Fruit fly (Drosophila melanogaster) whole organism, embryonic: ENCODE data around the gene Tsp33B.

ENCODE experiments used
- Bdp1 ChIP-seq: fragments of 200-800 bp; sonication (Bioruptor generic); optimal IDR thresholded peaks from 3 replicates; lab custom pipeline; 2016; ENCODE audit warnings: missing biosample characterization, missing genetic modification characterization
- Bgb ChIP-seq: fragments of 200-800 bp; sonication (Bioruptor generic); IDR thresholded peaks from 2 replicates; pipeline ENCODE4 v1.3.6; 2022; ENCODE audit warnings: missing biosample characterization, missing genetic modification characterization; ENCODE audit not compliant: partially characterized antibody
- CG10147 ChIP-seq: fragments of 200-800 bp; sonication (Bioruptor generic); optimal IDR thresholded peaks from 2 replicates; lab custom pipeline; 2019; ENCODE audit warnings: missing biosample characterization, mild to moderate bottlenecking, missing genetic modification characterization, moderate library complexity
- CG10267 ChIP-seq: fragments of 200-800 bp; sonication (Bioruptor generic); optimal IDR thresholded peaks from 2 replicates; lab custom pipeline; 2018; ENCODE audit warnings: missing biosample characterization, mild to moderate bottlenecking, missing genetic modification characterization, moderate library complexity
- CG10565 ChIP-seq: fragments of 200-800 bp; sonication (Bioruptor generic); optimal IDR thresholded peaks from 3 replicates; lab custom pipeline; 2016; ENCODE audit warnings: missing biosample characterization, mild to moderate bottlenecking, missing genetic modification characterization
- CG11456 ChIP-seq: fragments of 200-800 bp; sonication (Bioruptor generic); IDR thresholded peaks from 3 replicates; pipeline ENCODE4 v1.3.6; 2022; ENCODE audit warnings: missing biosample characterization, missing genetic modification characterization
- CG12155 ChIP-seq: fragments of 200-800 bp; sonication (Bioruptor generic); optimal IDR thresholded peaks from 3 replicates; lab custom pipeline; 2016; ENCODE audit warnings: missing biosample characterization, missing genetic modification characterization
- CG12659 ChIP-seq: fragments of 200-800 bp; sonication (Bioruptor generic); optimal IDR thresholded peaks from 3 replicates; lab custom pipeline; 2017; ENCODE audit warnings: mild to moderate bottlenecking, missing biosample characterization, missing genetic modification reagents, missing genetic modification characterization
- CG14050 ChIP-seq: fragments of 200-800 bp; sonication (Bioruptor generic); IDR thresholded peaks from 3 replicates; pipeline ENCODE4 v1.3.6; 2022; ENCODE audit warnings: missing biosample characterization, missing genetic modification characterization
- CG16813 ChIP-seq: fragments of 200-800 bp; sonication (Bioruptor generic); IDR thresholded peaks from 3 replicates; pipeline ENCODE4 v1.3.6; 2022; ENCODE audit warnings: missing biosample characterization, missing genetic modification characterization; ENCODE audit not compliant: partially characterized antibody
- CG17361 ChIP-seq: fragments of 200-800 bp; sonication (Bioruptor generic); IDR thresholded peaks from 3 replicates; pipeline ENCODE4 v1.3.6; 2022; ENCODE audit warnings: missing biosample characterization, missing genetic modification characterization
- CG2120 ChIP-seq: fragments of 200-800 bp; sonication (Bioruptor generic); optimal IDR thresholded peaks from 3 replicates; lab custom pipeline; 2016; ENCODE audit warnings: missing biosample characterization, missing genetic modification characterization
- CG2129 ChIP-seq: fragments of 200-800 bp; sonication (Bioruptor generic); IDR thresholded peaks from 2 replicates; pipeline ENCODE4 v1.3.6; 2022; ENCODE audit warnings: missing biosample characterization, missing genetic modification characterization; ENCODE audit not compliant: partially characterized antibody
- CG2202 ChIP-seq: fragments of 200-800 bp; sonication (Bioruptor generic); optimal IDR thresholded peaks from 2 replicates; lab custom pipeline; 2018; ENCODE audit warnings: missing biosample characterization, mild to moderate bottlenecking, missing genetic modification characterization
- CG34422 ChIP-seq: fragments of 200-800 bp; sonication (Bioruptor generic); IDR thresholded peaks from 3 replicates; pipeline ENCODE4 v1.3.6; 2022; ENCODE audit warnings: missing biosample characterization, missing genetic modification characterization
- CG4730 ChIP-seq: fragments of 200-800 bp; sonication (Bioruptor generic); IDR thresholded peaks from 2 replicates; pipeline ENCODE4 v1.3.6; 2022; ENCODE audit warnings: missing biosample characterization, missing genetic modification characterization
- CG6683 ChIP-seq: fragments of 200-800 bp; sonication (Bioruptor generic); optimal IDR thresholded peaks from 2 replicates; lab custom pipeline; 2017; ENCODE audit warnings: missing biosample characterization, mild to moderate bottlenecking, missing genetic modification characterization, missing genetic modification reagents
- CG6854 ChIP-seq: fragments of 200-800 bp; sonication (Bioruptor generic); optimal IDR thresholded peaks from 3 replicates; lab custom pipeline; 2017; ENCODE audit warnings: missing biosample characterization, mild to moderate bottlenecking, missing genetic modification characterization
- CG7839 ChIP-seq: fragments of 200-800 bp; sonication (Bioruptor generic); optimal IDR thresholded peaks from 3 replicates; lab custom pipeline; 2018; ENCODE audit warnings: missing biosample characterization, mild to moderate bottlenecking, missing genetic modification characterization, moderate library complexity
- CG9727 ChIP-seq: fragments of 200-800 bp; sonication (Bioruptor generic); optimal IDR thresholded peaks from 3 replicates; lab custom pipeline; 2017; ENCODE audit warnings: missing biosample characterization, mild to moderate bottlenecking, missing genetic modification characterization
- CoRest ChIP-seq: fragments of 200-800 bp; sonication (Bioruptor generic); optimal IDR thresholded peaks from 3 replicates; lab custom pipeline; 2018; ENCODE audit warnings: missing biosample characterization, mild to moderate bottlenecking, missing genetic modification characterization, moderate library complexity
- Dll ChIP-seq: fragments of 200-800 bp; sonication (Bioruptor generic); IDR thresholded peaks from 4 replicates; pipeline ENCODE4 v1.3.6; 2022; ENCODE audit warnings: missing biosample characterization, missing genetic modification characterization; ENCODE audit not compliant: partially characterized antibody
- Doc3 ChIP-seq: fragments of 200-800 bp; sonication (Bioruptor generic); IDR thresholded peaks from 3 replicates; pipeline ENCODE4 v1.3.6; 2022; ENCODE audit warnings: missing biosample characterization, missing genetic modification characterization; ENCODE audit not compliant: partially characterized antibody
- Drgx ChIP-seq: fragments of 200-800 bp; sonication (Bioruptor generic); IDR thresholded peaks from 2 replicates; pipeline ENCODE4 v1.3.6; 2022; ENCODE audit warnings: missing biosample characterization, missing genetic modification characterization
- Gug ChIP-seq: fragments of 200-800 bp; sonication (Bioruptor generic); IDR thresholded peaks from 4 replicates; pipeline ENCODE4 v1.3.6; 2022; ENCODE audit warnings: missing biosample characterization, missing genetic modification characterization
- HLH4C ChIP-seq: fragments of 200-800 bp; sonication (Bioruptor generic); IDR thresholded peaks from 3 replicates; pipeline ENCODE4 v1.3.6; 2022; ENCODE audit warnings: missing biosample characterization, missing genetic modification characterization; ENCODE audit not compliant: partially characterized antibody
- HLHmδ ChIP-seq: fragments of 200-800 bp; sonication (Bioruptor generic); optimal IDR thresholded peaks from 2 replicates; lab custom pipeline; 2018; ENCODE audit warnings: missing biosample characterization, mild to moderate bottlenecking, missing genetic modification characterization, moderate library complexity
- Lhr ChIP-seq: fragments of 200-800 bp; sonication (Bioruptor generic); optimal IDR thresholded peaks from 3 replicates; lab custom pipeline; 2017; ENCODE audit warnings: mild to moderate bottlenecking, missing biosample characterization, missing genetic modification reagents, missing genetic modification characterization
- MESR4 ChIP-seq: fragments of 200-800 bp; sonication (Bioruptor generic); optimal IDR thresholded peaks from 2 replicates; lab custom pipeline; 2018; ENCODE audit warnings: missing biosample characterization, mild to moderate bottlenecking, missing genetic modification characterization, moderate library complexity
- Max ChIP-seq: fragments of 200-800 bp; sonication (Bioruptor generic); optimal IDR thresholded peaks from 2 replicates; lab custom pipeline; 2016; ENCODE audit warnings: missing biosample characterization, mild to moderate bottlenecking, missing genetic modification characterization
- NC2α ChIP-seq: fragments of 200-800 bp; sonication (Bioruptor generic); optimal IDR thresholded peaks from 2 replicates; lab custom pipeline; 2016; ENCODE audit warnings: missing biosample characterization, missing genetic modification characterization
- Opbp ChIP-seq: fragments of 200-800 bp; sonication (Bioruptor generic); IDR thresholded peaks from 3 replicates; pipeline ENCODE4 v1.3.6; 2022; ENCODE audit warnings: missing biosample characterization, missing genetic modification characterization; ENCODE audit not compliant: partially characterized antibody
- Rx ChIP-seq: fragments of 200-800 bp; sonication (Bioruptor generic); IDR thresholded peaks from 2 replicates; pipeline ENCODE4 v1.3.6; 2022; ENCODE audit warnings: missing biosample characterization, missing genetic modification characterization
- Sry-β ChIP-seq: fragments of 200-800 bp; sonication (Bioruptor generic); optimal IDR thresholded peaks from 2 replicates; lab custom pipeline; 2018; ENCODE audit warnings: missing biosample characterization, mild to moderate bottlenecking, missing genetic modification characterization, moderate library complexity
- Ssrp ChIP-seq: fragments of 200-800 bp; sonication (Bioruptor generic); optimal IDR thresholded peaks from 2 replicates; lab custom pipeline; 2018; ENCODE audit warnings: missing biosample characterization, mild to moderate bottlenecking, missing genetic modification characterization, moderate library complexity
- Stat92E ChIP-seq, 3 experiments: fragments of >200 bp in 2 of 3; fragments of 200-800 bp in 1 of 3; sonication (Bioruptor generic) in 1 of 3; optimal IDR thresholded peaks; 2 replicates each; lab custom pipeline; 2017 to 2019; ENCODE audit warnings: missing biosample characterization in 3 of 3, missing genetic modification characterization in 3 of 3, mild to moderate bottlenecking in 1 of 3, moderate library complexity in 1 of 3
- Vsx1 ChIP-seq: fragments of 200-800 bp; sonication (Bioruptor generic); optimal IDR thresholded peaks from 2 replicates; lab custom pipeline; 2017; ENCODE audit warnings: missing biosample characterization, mild to moderate bottlenecking, missing genetic modification characterization, missing genetic modification reagents
- ato ChIP-seq: fragments of 200-800 bp; sonication (Bioruptor generic); IDR thresholded peaks from 2 replicates; pipeline ENCODE4 v1.3.6; 2022; ENCODE audit warnings: missing biosample characterization, missing genetic modification characterization; ENCODE audit not compliant: partially characterized antibody
- br ChIP-seq: fragments of >200 bp; optimal IDR thresholded peaks from 2 replicates; lab custom pipeline; 2017
- bsh ChIP-seq, 2 experiments: fragments of 200-800 bp; sonication (Bioruptor generic); optimal IDR thresholded peaks; 2 replicates each; lab custom pipeline; 2017 to 2018; ENCODE audit warnings: mild to moderate bottlenecking in 2 of 2, missing biosample characterization in 2 of 2, missing genetic modification characterization in 2 of 2, moderate library complexity in 1 of 2
- dati ChIP-seq: fragments of 200-800 bp; sonication (Bioruptor generic); IDR thresholded peaks from 2 replicates; pipeline ENCODE4 v1.3.6; 2022; ENCODE audit warnings: missing biosample characterization, missing genetic modification characterization
- dpn ChIP-seq, 2 experiments: fragments of 200-800 bp; sonication (Bioruptor generic); optimal IDR thresholded peaks; 3 replicates each; lab custom pipeline; 2016; ENCODE audit warnings: missing biosample characterization in 2 of 2, missing genetic modification characterization in 2 of 2
- knrl ChIP-seq: fragments of 200-800 bp; sonication (Bioruptor generic); IDR thresholded peaks from 3 replicates; pipeline ENCODE4 v1.3.6; 2022; ENCODE audit warnings: missing biosample characterization, missing genetic modification characterization; ENCODE audit not compliant: partially characterized antibody
- lab ChIP-seq: fragments of 200-800 bp; sonication (Bioruptor generic); optimal IDR thresholded peaks from 3 replicates; lab custom pipeline; 2017; ENCODE audit warnings: missing biosample characterization, missing genetic modification characterization, mild to moderate bottlenecking, moderate library complexity, missing genetic modification reagents
- p53 ChIP-seq: fragments of 200-800 bp; sonication (Bioruptor generic); optimal IDR thresholded peaks from 2 replicates; lab custom pipeline; 2016; ENCODE audit warnings: missing biosample characterization, missing genetic modification characterization
- sens ChIP-seq: fragments of 200-800 bp; sonication (Bioruptor generic); peaks from one replicate; lab custom pipeline; 2016; ENCODE audit warnings: missing biosample characterization, missing genetic modification characterization
- tap ChIP-seq: fragments of 200-800 bp; optimal IDR thresholded peaks from 3 replicates; lab custom pipeline; 2019; ENCODE audit warnings: missing biosample characterization, mild to moderate bottlenecking, missing genetic modification characterization, moderate library complexity
- trem ChIP-seq: fragments of 200-800 bp; optimal IDR thresholded peaks from 3 replicates; lab custom pipeline; 2019; ENCODE audit warnings: missing biosample characterization, mild to moderate bottlenecking, missing genetic modification characterization, moderate library complexity
- zen ChIP-seq: fragments of 200-800 bp; sonication (Bioruptor generic); optimal IDR thresholded peaks from 3 replicates; lab custom pipeline; 2018; ENCODE audit warnings: missing biosample characterization, mild to moderate bottlenecking, missing genetic modification characterization, moderate library complexity

Tsp33B gene

DNA sequence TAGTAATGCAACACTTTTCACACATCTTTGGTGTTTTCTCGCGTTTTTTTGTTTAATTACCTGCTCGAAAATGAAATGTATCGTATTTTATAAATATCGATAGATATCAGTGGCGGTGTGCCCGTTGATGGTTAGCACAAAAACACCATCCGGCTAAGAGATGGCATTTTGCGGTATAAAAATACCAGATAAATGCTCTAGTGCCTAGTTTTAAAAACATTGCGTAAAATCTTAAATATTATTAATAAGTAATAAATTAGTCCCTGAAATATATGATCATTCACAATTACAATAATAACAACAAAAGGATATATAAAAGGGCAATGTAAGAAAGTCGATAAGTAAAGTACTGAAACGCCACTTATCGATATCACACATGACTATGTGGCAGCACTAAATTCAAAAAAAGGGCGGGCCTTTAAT, 21.5 kb upstream of the Tsp33B start, which contains the start of gene CycY (continued):
- TF ChIP-seq Drgx (GFP tag; lab: Robert Waterston, UW) (no peak), Bdp1 (GFP tag; lab: Kevin White, UChicago) (no peak), CG6854 (GFP tag; lab: Kevin White, UChicago) (no peak), ato (GFP tag; lab: Robert Waterston, UW) (0 out of 2 replicates have a peak, but pooled peaks have one; percentile 35), HLHmδ (GFP tag; lab: Kevin White, UChicago) (no peak), lab (GFP tag; lab: Kevin White, UChicago) (no peak), Ssrp (tag; lab: Kevin White, UChicago) (peak; percentile 7), dpn (GFP tag; optimal IDR thresholded peaks at IDR 0.05; lab: Kevin White, UChicago) (peak in 1 of 2 experiments; percentile 10), CG17361 (GFP tag; lab: Robert Waterston, UW) (peak; percentile 55; the same call in 2 of the 3 replicates), Lhr (GFP tag; lab: Kevin White, UChicago) (peak; percentile 78), Opbp (GFP tag; lab: Robert Waterston, UW) (peak; percentile 65; the same call in 2 of the 3 replicates), Rx (no peak), Max (GFP tag; lab: Kevin White, UChicago) (peak; percentile 36), HLH4C (GFP tag; lab: Robert Waterston, UW) (0 out of 3 replicates have a peak, but pooled peaks have one; percentile 47), Bgb (peak; percentile 68), Sry-β (no peak), CG2129 (GFP tag; lab: Robert Waterston, UW) (peak; percentile 67), CG12659 (GFP tag; lab: Kevin White, UChicago) (peak; percentile 50), CG9727 (GFP tag; lab: Kevin White, UChicago) (peak; percentile 27), knrl (GFP tag; lab: Robert Waterston, UW) (peak; percentile 65), trem (tag; lab: Kevin White, UChicago) (peak; percentile 69), CG10147 (GFP tag; lab: Kevin White, UChicago) (peak; percentile 2), CG11456 (GFP tag; lab: Robert Waterston, UW) (no peak), CG34422 (no peak), CG12155 (GFP tag; lab: Kevin White, UChicago) (peak; percentile 17), CG2202 (tag; lab: Kevin White, UChicago) (no peak), CG14050 (no peak), Vsx1 (GFP tag; lab: Kevin White, UChicago) (peak; percentile 5), bsh (GFP tag; optimal IDR thresholded peaks at IDR 0.05; lab: Kevin White, UChicago) (peak in 1 of 2 experiments; percentile 14), dati (GFP tag; lab: Robert Waterston, UW) (no peak), Dll (GFP tag; lab: Robert Waterston, UW) (peak; percentile 84), CG2120 (GFP tag; lab: Kevin White, UChicago) (peak; percentile 17), CoRest (peak; percentile 30), Gug (GFP tag; lab: Robert Waterston, UW) (no peak), zen (tag; lab: Kevin White, UChicago) (peak; percentile 67), Doc3 (GFP tag; lab: Robert Waterston, UW) (peak; percentile 70), sens (GFP tag; lab: Kevin White, UChicago) (peak; percentile 80), CG6683 (no peak), NC2α (GFP tag; lab: Kevin White, UChicago) (no peak), CG7839 (tag; lab: Kevin White, UChicago) (no peak), CG4730 (GFP tag; lab: Robert Waterston, UW) (no peak), MESR4 (GFP tag; lab: Kevin White, UChicago) (no peak), CG10267 (tag; lab: Kevin White, UChicago) (peak; percentile 73), tap (tag; lab: Kevin White, UChicago) (no peak), br (no peak), Stat92E (GFP tag; optimal IDR thresholded peaks at IDR 0.05; lab: Kevin White, UChicago) (peak in 1 of 3 experiments; percentile 6), CG16813 (GFP tag; lab: Robert Waterston, UW) (peak; percentile 64), p53 (GFP tag; lab: Kevin White, UChicago) (no peak), CG10565 (GFP tag; lab: Kevin White, UChicago) (no peak)
